Worm (Caenorhabditis elegans) whole organism, late embryonic: ENCODE results near the gene prkl-1.

Experiments used
- F13H6.1 ChIP-seq: sonication (generic microtip); optimal IDR thresholded peaks from 2 replicates; lab custom pipeline; 2016; ENCODE audit warnings: missing genetic modification characterization, missing compliant biosample characterization
- T23F11.4 ChIP-seq: fragments of 200-800 bp; sonication (Bioruptor generic); optimal IDR thresholded peaks from 2 replicates; lab custom pipeline; 2018; ENCODE audit warnings: mild to moderate bottlenecking, missing genetic modification characterization, missing compliant biosample characterization
- ahr-1 ChIP-seq: sonication (generic microtip); optimal IDR thresholded peaks from 2 replicates; lab custom pipeline; 2016; ENCODE audit warnings: missing genetic modification characterization, missing compliant biosample characterization
- ceh-14 ChIP-seq: sonication (generic microtip); optimal IDR thresholded peaks from 2 replicates; lab custom pipeline; 2016; ENCODE audit warnings: missing genotype, missing genetic modification characterization, missing compliant biosample characterization
- ceh-18 ChIP-seq: sonication (generic microtip); optimal IDR thresholded peaks from 2 replicates; lab custom pipeline; 2016; ENCODE audit warnings: missing genetic modification characterization, missing compliant biosample characterization
- ceh-2 ChIP-seq: sonication (generic microtip); optimal IDR thresholded peaks from 2 replicates; lab custom pipeline; 2016; ENCODE audit warnings: missing genotype, missing genetic modification characterization, missing compliant biosample characterization
- ceh-30 ChIP-seq: fragments of 150-350 bp; optimal IDR thresholded peaks from 2 replicates; lab custom pipeline; 2014; ENCODE audit warnings: missing biosample characterization, missing genetic modification characterization
- ceh-31 ChIP-seq: sonication (generic microtip); optimal IDR thresholded peaks from 2 replicates; lab custom pipeline; 2016; ENCODE audit warnings: missing genetic modification characterization, missing compliant biosample characterization
- ceh-34 ChIP-seq: sonication (generic microtip); optimal IDR thresholded peaks from 2 replicates; lab custom pipeline; 2016; ENCODE audit warnings: mild to moderate bottlenecking, missing genetic modification characterization, missing compliant biosample characterization
- ceh-45 ChIP-seq: fragments of 200-800 bp; sonication (Bioruptor generic); IDR thresholded peaks from 2 replicates; pipeline ENCODE4 v1.3.6; 2022; ENCODE audit warnings: missing genetic modification reagents, missing genetic modification characterization, missing compliant biosample characterization
- ceh-48 ChIP-seq: sonication (generic microtip); optimal IDR thresholded peaks from 2 replicates; lab custom pipeline; 2016; ENCODE audit warnings: missing genetic modification characterization, inconsistent platforms, missing compliant biosample characterization
- ceh-6 ChIP-seq: fragments of 200-800 bp; sonication (Bioruptor generic); optimal IDR thresholded peaks from 2 replicates; lab custom pipeline; 2018; ENCODE audit warnings: mild to moderate bottlenecking, missing genetic modification characterization, missing compliant biosample characterization
- che-1 ChIP-seq: sonication (generic microtip); optimal IDR thresholded peaks from 2 replicates; lab custom pipeline; 2016; ENCODE audit warnings: mild to moderate bottlenecking, missing genetic modification characterization, missing compliant biosample characterization
- dmd-4 ChIP-seq: sonication (generic microtip); optimal IDR thresholded peaks from 2 replicates; lab custom pipeline; 2016; ENCODE audit warnings: borderline replicate concordance, missing genetic modification characterization, missing compliant biosample characterization
- dve-1 ChIP-seq: sonication (generic microtip); optimal IDR thresholded peaks from 2 replicates; lab custom pipeline; 2017; ENCODE audit warnings: antibody characterized with exemption, mild to moderate bottlenecking, missing genetic modification characterization, missing compliant biosample characterization
- elt-2 ChIP-seq: sonication (generic microtip); optimal IDR thresholded peaks from 2 replicates; lab custom pipeline; 2016; ENCODE audit warnings: missing genetic modification reagents, missing genetic modification characterization, missing compliant biosample characterization
- fkh-10 ChIP-seq: fragments of 150-350 bp; optimal IDR thresholded peaks from 2 replicates; lab custom pipeline; 2014; ENCODE audit warnings: missing biosample characterization, missing genetic modification reagents, missing genetic modification characterization
- fkh-6 ChIP-seq: sonication (generic microtip); optimal IDR thresholded peaks from 2 replicates; lab custom pipeline; 2016; ENCODE audit warnings: missing genetic modification characterization, missing compliant biosample characterization
- gmeb-2 ChIP-seq: sonication (generic microtip); optimal IDR thresholded peaks from 2 replicates; lab custom pipeline; 2016; ENCODE audit warnings: missing genetic modification characterization, inconsistent platforms, missing compliant biosample characterization
- hlh-30 ChIP-seq: sonication (generic microtip); optimal IDR thresholded peaks from 2 replicates; lab custom pipeline; 2017; ENCODE audit warnings: antibody characterized with exemption, missing genetic modification characterization, missing compliant biosample characterization; ENCODE audit not compliant: insufficient read depth
- hlh-6 ChIP-seq: sonication (generic microtip); optimal IDR thresholded peaks from 2 replicates; lab custom pipeline; 2016; ENCODE audit warnings: missing genotype, missing genetic modification characterization, missing compliant biosample characterization
- hlh-8 ChIP-seq: sonication (generic microtip); optimal IDR thresholded peaks from 2 replicates; lab custom pipeline; 2016; ENCODE audit warnings: missing genotype, missing genetic modification characterization, missing compliant biosample characterization
- lin-11 ChIP-seq: fragments of 200-800 bp; sonication (Bioruptor generic); optimal IDR thresholded peaks from 2 replicates; lab custom pipeline; 2018; ENCODE audit warnings: mild to moderate bottlenecking, missing genetic modification characterization, missing compliant biosample characterization
- mec-3 ChIP-seq: sonication (generic microtip); optimal IDR thresholded peaks from 2 replicates; lab custom pipeline; 2016; ENCODE audit warnings: borderline replicate concordance, missing genetic modification characterization, missing compliant biosample characterization
- nfya-1 ChIP-seq: sonication (generic microtip); optimal IDR thresholded peaks from 2 replicates; lab custom pipeline; 2017; ENCODE audit warnings: missing genetic modification characterization, mild to moderate bottlenecking, missing compliant biosample characterization, antibody characterized with exemption, moderate library complexity
- nhr-232 ChIP-seq: sonication (generic microtip); optimal IDR thresholded peaks from 2 replicates; lab custom pipeline; 2016; ENCODE audit warnings: missing genetic modification characterization, missing compliant biosample characterization
- pag-3 ChIP-seq: sonication (generic microtip); optimal IDR thresholded peaks from 2 replicates; lab custom pipeline; 2016; ENCODE audit warnings: missing compliant biosample characterization, missing genetic modification characterization, borderline replicate concordance
- pax-1 ChIP-seq: fragments of 150-350 bp; optimal IDR thresholded peaks from 2 replicates; lab custom pipeline; 2014; ENCODE audit warnings: missing biosample characterization, missing genetic modification characterization
- pha-2 ChIP-seq: sonication (generic microtip); optimal IDR thresholded peaks from 2 replicates; lab custom pipeline; 2017; ENCODE audit warnings: mild to moderate bottlenecking, missing genetic modification characterization, missing compliant biosample characterization
- pha-4 ChIP-seq: fragments of 150-350 bp; optimal IDR thresholded peaks from 2 replicates; lab custom pipeline; 2018; ENCODE audit warnings: missing biosample characterization, missing genetic modification reagents, missing genetic modification characterization
- pqm-1 ChIP-seq: sonication (generic microtip); optimal IDR thresholded peaks from 2 replicates; lab custom pipeline; 2016; ENCODE audit warnings: missing genetic modification characterization, missing compliant biosample characterization
- pros-1 ChIP-seq: fragments of 150-350 bp; optimal IDR thresholded peaks from 2 replicates; lab custom pipeline; 2014; ENCODE audit warnings: missing biosample characterization, missing genetic modification reagents, missing genetic modification characterization
- rnt-1 ChIP-seq: sonication (generic microtip); optimal IDR thresholded peaks from 2 replicates; lab custom pipeline; 2016; ENCODE audit warnings: missing genetic modification characterization, missing compliant biosample characterization
- sox-4 ChIP-seq: sonication (generic microtip); optimal IDR thresholded peaks from 2 replicates; lab custom pipeline; 2017; ENCODE audit warnings: mild to moderate bottlenecking, missing genetic modification characterization, inconsistent platforms, missing compliant biosample characterization
- tbx-2 ChIP-seq: sonication (generic microtip); optimal IDR thresholded peaks from 2 replicates; lab custom pipeline; 2016; ENCODE audit warnings: missing genetic modification characterization, missing compliant biosample characterization
- unc-3 ChIP-seq, 2 experiments: fragments of 200-800 bp in 1 of 2; sonication (Bioruptor generic) in 1 of 2; sonication (generic microtip) in 1 of 2; conservative IDR thresholded peaks in 1 of 2; optimal IDR thresholded peaks in 1 of 2; 2 replicates each; pipeline versions ENCODE4 v1.3.6 to Lab custom; 2016 to 2022; ENCODE audit warnings: missing compliant biosample characterization in 2 of 2, missing genetic modification characterization in 2 of 2, missing genetic modification reagents in 1 of 2
- unc-42 ChIP-seq: sonication (generic microtip); optimal IDR thresholded peaks from 2 replicates; lab custom pipeline; 2016; ENCODE audit warnings: missing genotype, missing genetic modification characterization, missing compliant biosample characterization
- unc-55 ChIP-seq: sonication (generic microtip); optimal IDR thresholded peaks from 2 replicates; lab custom pipeline; 2017; ENCODE audit warnings: missing biosample characterization, missing genetic modification reagents, missing genetic modification characterization
- unc-86 ChIP-seq: sonication (generic microtip); optimal IDR thresholded peaks from 2 replicates; lab custom pipeline; 2016; ENCODE audit warnings: missing genetic modification characterization, missing compliant biosample characterization

prkl-1 gene

DNA sequence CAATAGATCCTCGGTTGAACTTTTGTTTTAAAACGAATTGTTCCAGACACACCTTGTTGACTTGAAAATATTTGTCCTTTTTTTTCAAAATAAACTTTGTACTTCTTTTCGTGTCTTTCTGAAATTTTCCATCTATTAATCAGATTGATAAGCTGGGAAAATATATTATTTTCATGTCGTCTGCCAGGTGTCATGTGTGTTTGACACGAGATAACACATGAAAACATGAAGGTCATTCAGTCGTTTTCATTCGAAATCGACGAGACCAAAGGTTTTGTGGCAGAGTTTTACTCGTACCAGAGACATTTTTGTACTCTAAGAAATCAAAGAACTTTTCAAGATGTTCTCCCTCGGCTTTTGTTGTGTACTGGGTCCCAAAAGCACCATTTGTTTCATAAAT lies 33.9 kb upstream of the prkl-1 start:
- no peak for TF ChIP-seq dmd-4 (tag; lab: Kevin White, UChicago)
- no peak for TF ChIP-seq gmeb-2 (tag; lab: Kevin White, UChicago)
- no peak for TF ChIP-seq F13H6.1 (tag; lab: Kevin White, UChicago)
- TF ChIP-seq pax-1 (tag; lab: Kevin White, UChicago) = no peak
- TF ChIP-seq ceh-45 (GFP tag; lab: Robert Waterston, UW) = no peak
- TF ChIP-seq pqm-1 (tag; lab: Kevin White, UChicago) = no peak
- TF ChIP-seq ceh-2 = no peak
- TF ChIP-seq unc-3 (GFP tag; conservative IDR thresholded peaks at IDR 0.05; lab: Robert Waterston, UW) = no peak
- TF ChIP-seq unc-3 (tag; optimal IDR thresholded peaks at IDR 0.05; lab: Kevin White, UChicago) = no peak
- no peak for TF ChIP-seq unc-86 (tag; lab: Kevin White, UChicago)
- TF ChIP-seq sox-4 (tag; lab: Kevin White, UChicago) = no peak
- TF ChIP-seq nhr-232 (tag; lab: Kevin White, UChicago) = no peak
- TF ChIP-seq fkh-10 (GFP tag; lab: Kevin White, UChicago) = no peak
- no peak for TF ChIP-seq pha-2

DNA sequence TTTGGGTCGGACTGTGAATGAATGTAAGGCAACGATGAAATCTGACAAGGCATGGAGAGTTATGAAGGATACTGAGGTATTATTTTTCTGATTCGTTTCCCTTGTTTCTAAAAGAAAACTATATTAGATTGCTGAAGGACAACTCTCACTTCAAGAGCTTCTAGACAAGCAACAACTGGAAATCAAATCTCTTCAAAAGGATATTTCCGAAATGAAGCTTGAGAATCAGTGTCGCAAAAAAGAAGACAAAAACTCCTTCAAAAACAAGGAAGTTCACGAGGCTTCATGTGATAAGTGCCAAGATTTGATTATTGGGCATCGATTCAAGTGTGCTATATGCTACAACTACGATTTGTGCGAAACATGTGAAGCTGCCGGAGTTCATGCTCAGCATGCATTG lies 31.9 kb upstream of the prkl-1 start:
- TF ChIP-seq gmeb-2 (tag; lab: Kevin White, UChicago) = no peak
- TF ChIP-seq dve-1 (tag; lab: Kevin White, UChicago) = no peak

DNA sequence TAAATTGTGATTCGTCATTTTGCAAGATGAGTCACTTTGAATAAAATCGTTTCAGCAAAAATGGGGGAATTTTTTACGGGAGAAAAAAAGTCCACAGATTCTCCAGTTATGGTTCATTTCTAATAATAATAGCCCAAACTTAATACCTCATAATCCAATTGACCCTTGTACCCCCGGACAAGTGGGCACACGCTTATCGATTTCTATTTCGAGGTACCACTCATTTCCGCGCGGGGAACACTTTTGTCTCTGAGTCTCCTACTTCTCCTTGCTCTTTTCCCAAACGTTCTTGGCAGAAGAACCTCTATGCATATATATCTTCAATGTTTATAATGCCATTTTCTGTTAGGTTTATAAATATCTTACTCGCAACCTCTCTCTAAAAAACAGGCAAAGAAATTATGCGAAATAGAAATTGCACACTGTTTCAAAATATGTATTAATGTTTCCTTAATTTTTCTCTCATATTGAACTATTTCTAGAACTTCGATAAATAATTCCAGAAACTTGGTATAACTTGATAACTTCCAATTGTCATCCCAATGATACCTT lies 30.5 kb upstream of the prkl-1 start, which contains the start of gene gldi-4:
TSS of gene gldi-4 (plus strand) at position 502 of the 552 bp plus-strand sequence.
- TF ChIP-seq ceh-18 (no peak), ceh-31 (no peak), ceh-48 (peak; percentile 69), unc-42 (tag; lab: Kevin White, UChicago) (peak; percentile 22)
- TF ChIP-seq, all 69 proteins: peak for 2

DNA sequence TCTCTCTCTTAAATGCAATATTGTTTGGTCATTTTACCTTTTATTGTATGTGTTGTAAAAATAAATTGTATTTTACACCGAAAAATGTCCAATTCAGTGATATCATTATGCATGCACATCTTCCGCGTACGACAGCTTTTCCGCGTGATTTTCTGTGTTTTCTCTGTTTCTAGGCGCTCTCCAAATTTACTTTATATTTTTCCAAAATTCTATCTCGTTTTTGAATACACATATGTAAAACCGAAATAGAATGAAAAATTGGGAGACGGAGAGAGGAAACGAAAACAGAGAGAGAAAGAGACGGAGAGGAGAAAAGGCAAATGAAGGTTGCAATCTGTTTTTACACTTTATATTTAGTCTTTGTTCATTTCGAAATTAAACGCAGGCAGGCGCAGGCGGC lies 29.8 kb upstream of the prkl-1 start:
- peak; percentile 2 for TF ChIP-seq hlh-8 (tag; lab: Kevin White, UChicago)
- no peak for TF ChIP-seq ceh-45 (GFP tag; lab: Robert Waterston, UW)
- TF ChIP-seq ceh-48 = no peak
- no peak for TF ChIP-seq elt-2
- TF ChIP-seq ceh-31 = peak; percentile 33
- TF ChIP-seq unc-55 = peak; percentile 81
- TF ChIP-seq pag-3 (tag; lab: Kevin White, UChicago) = no peak
- no peak for TF ChIP-seq ceh-18
- no peak for TF ChIP-seq che-1 (tag; lab: Kevin White, UChicago)
- TF ChIP-seq ceh-30 (tag; lab: Kevin White, UChicago) = no peak
- no peak for TF ChIP-seq pha-4 (tag; lab: Kevin White, UChicago)
- no peak for TF ChIP-seq ceh-6 (GFP tag; lab: Kevin White, UChicago)
- TF ChIP-seq fkh-10 (GFP tag; lab: Kevin White, UChicago) = no peak
- TF ChIP-seq ahr-1 (tag; lab: Kevin White, UChicago) = no peak
- no peak for TF ChIP-seq T23F11.4
- TF ChIP-seq fkh-6 (tag; lab: Kevin White, UChicago) = no peak
- TF ChIP-seq lin-11 (tag; lab: Kevin White, UChicago) = no peak
- peak; percentile 60 for TF ChIP-seq hlh-30 (tag; lab: Kevin White, UChicago)
- TF ChIP-seq nfya-1 (tag; lab: Kevin White, UChicago) = peak; percentile 61
- TF ChIP-seq unc-42 (tag; lab: Kevin White, UChicago) = peak; percentile 52
- no peak for TF ChIP-seq mec-3 (tag; lab: Kevin White, UChicago)
- TF ChIP-seq tbx-2 (tag; lab: Kevin White, UChicago) = peak; percentile 11
- TF ChIP-seq ceh-14 (tag; lab: Kevin White, UChicago) = no peak
- TF ChIP-seq ceh-34 (tag; lab: Kevin White, UChicago) = peak; percentile 13
- TF ChIP-seq pros-1 (tag; lab: Kevin White, UChicago) = no peak
- TF ChIP-seq pax-1 (tag; lab: Kevin White, UChicago) = no peak
- peak; percentile 14 for TF ChIP-seq dve-1 (tag; lab: Kevin White, UChicago)
- TF ChIP-seq hlh-6 (tag; lab: Kevin White, UChicago) = no peak
- TF ChIP-seq rnt-1 (tag; lab: Kevin White, UChicago) = no peak
- no peak for TF ChIP-seq ceh-2
